Worm (Caenorhabditis elegans): ENCODE results near the gene egrh-3.
A peak's percentile ranks its signal among the peaks of the same experiment; 100 is the strongest.

Gene egrh-3

DNA sequence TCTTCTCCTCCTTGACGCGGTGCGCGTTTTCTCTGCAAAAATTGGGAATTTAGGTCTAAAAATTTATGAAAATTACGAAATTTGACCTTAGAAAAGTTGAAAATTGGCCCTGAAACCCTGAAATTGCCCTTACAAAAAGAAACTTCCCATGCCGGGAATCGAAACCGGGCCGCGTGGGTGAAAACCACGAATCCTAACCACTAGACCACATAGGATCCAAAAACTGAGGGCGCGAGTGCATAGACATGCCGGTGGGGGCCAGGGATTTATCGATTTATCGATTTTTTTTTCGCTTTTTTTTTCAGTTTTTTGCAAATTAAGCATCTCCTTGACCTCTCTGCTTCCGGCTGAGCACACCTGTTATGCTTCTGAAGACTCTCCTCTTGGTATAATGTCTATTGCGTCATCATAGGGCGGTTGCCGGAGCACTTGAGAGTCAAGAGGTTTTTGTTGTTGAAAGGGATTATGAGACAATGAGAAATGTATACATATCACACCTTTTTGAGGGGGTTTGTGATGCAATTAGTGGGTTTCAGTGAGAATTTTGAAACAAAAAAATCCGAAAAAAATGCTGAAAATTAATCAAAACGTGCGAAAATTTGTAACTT is 48.8 kb downstream of the egrh-3 start:
- TF ChIP-seq elt-3 (tag; optimal IDR thresholded peaks at IDR 0.05) (no peak), unc-62 (GFP tag; optimal IDR thresholded peaks at IDR 0.05) (no peak), blmp-1 (tag; optimal IDR thresholded peaks at IDR 0.05) (no peak), lsy-2 (tag; optimal IDR thresholded peaks at IDR 0.05) (no peak), cnd-1 (tag; optimal IDR thresholded peaks at IDR 0.05) (peak; percentile 11), mab-5 (tag; optimal IDR thresholded peaks at IDR 0.05) (no peak), zip-8 (tag; optimal IDR thresholded peaks at IDR 0.05) (peak; percentile 90), ces-1 (GFP tag; optimal IDR thresholded peaks at IDR 0.05) (no peak), ztf-11 (tag; optimal IDR thresholded peaks at IDR 0.05) (no peak), elt-1 (tag; optimal IDR thresholded peaks at IDR 0.05; ENCODE audit: borderline replicate concordance, insufficient read depth) (no peak), ceh-39 (tag; optimal IDR thresholded peaks at IDR 0.05) (no peak), bed-3 (GFP tag; optimal IDR thresholded peaks at IDR 0.05) (peak; percentile 50), mep-1 (tag; optimal IDR thresholded peaks at IDR 0.05) (no peak), tbx-8 (GFP tag; optimal IDR thresholded peaks at IDR 0.05) (peak; percentile 7), lin-32 (GFP tag; optimal IDR thresholded peaks at IDR 0.05) (peak; percentile 19), nhr-2 (tag; optimal IDR thresholded peaks at IDR 0.05) (peak; percentile 90), nhr-237 (tag; optimal IDR thresholded peaks at IDR 0.05) (no peak), sem-2 (GFP tag; optimal IDR thresholded peaks at IDR 0.05) (peak; percentile 58), hlh-1 (tag; optimal IDR thresholded peaks at IDR 0.05) (no peak), snpc-4 (tag; optimal IDR thresholded peaks at IDR 0.05) (no peak), drap-1 (GFP tag; optimal IDR thresholded peaks at IDR 0.05) (peak; percentile 25), unc-120 (tag; optimal IDR thresholded peaks at IDR 0.05; ENCODE audit: poor library complexity, severe bottlenecking) (peak; percentile 49), pha-4 (tag; optimal IDR thresholded peaks at IDR 0.05) (no peak), unc-39 (tag; optimal IDR thresholded peaks at IDR 0.05) (no peak), nhr-76 (tag; optimal IDR thresholded peaks at IDR 0.05) (no peak), nhr-12 (tag; optimal IDR thresholded peaks at IDR 0.05) (no peak), flh-1 (GFP tag; optimal IDR thresholded peaks at IDR 0.05) (peak; percentile 13), nhr-28 (tag; optimal IDR thresholded peaks at IDR 0.05) (no peak), lin-13 (tag; optimal IDR thresholded peaks at IDR 0.05) (no peak), sptf-1 (tag; optimal IDR thresholded peaks at IDR 0.05) (peak; percentile 83), ceh-83 (GFP tag; optimal IDR thresholded peaks at IDR 0.05) (peak; percentile 72), M03D4.4 (tag; optimal IDR thresholded peaks at IDR 0.05) (peak; percentile 52), mls-2 (tag; optimal IDR thresholded peaks at IDR 0.05) (peak; percentile 59), ceh-43 (GFP tag; optimal IDR thresholded peaks at IDR 0.05) (no peak), ham-2 (GFP tag; optimal IDR thresholded peaks at IDR 0.05) (peak; percentile 35)

DNA sequence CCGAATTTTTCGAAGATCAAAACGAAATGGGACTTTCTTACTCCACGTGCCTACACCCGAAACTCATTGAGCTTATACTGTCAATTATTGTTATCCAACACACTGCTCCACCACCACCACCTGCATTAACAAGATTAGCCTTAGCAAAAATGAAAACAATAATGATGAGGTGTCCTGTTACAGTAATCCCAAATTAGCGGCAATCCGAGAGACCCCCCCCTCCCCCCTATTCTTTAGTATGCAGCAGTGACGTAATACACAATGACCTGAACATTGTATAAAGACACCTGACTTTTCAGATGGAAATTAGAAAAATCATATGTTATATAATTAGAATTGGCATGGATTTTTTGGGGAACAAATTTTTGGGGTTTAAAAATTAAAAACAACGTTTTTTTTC is 53.6 kb downstream of the egrh-3 start:
- TF ChIP-seq mls-2 (tag; optimal IDR thresholded peaks at IDR 0.05) (no peak), hlh-1 (tag; optimal IDR thresholded peaks at IDR 0.05) (no peak), nhr-12 (tag; optimal IDR thresholded peaks at IDR 0.05) (no peak), drap-1 (GFP tag; optimal IDR thresholded peaks at IDR 0.05) (no peak), tbx-8 (GFP tag; optimal IDR thresholded peaks at IDR 0.05) (no peak), ceh-39 (tag; optimal IDR thresholded peaks at IDR 0.05) (no peak), ceh-83 (GFP tag; optimal IDR thresholded peaks at IDR 0.05) (no peak), lsy-2 (tag; optimal IDR thresholded peaks at IDR 0.05) (peak; percentile 60), elt-3 (tag; optimal IDR thresholded peaks at IDR 0.05) (no peak), blmp-1 (tag; optimal IDR thresholded peaks at IDR 0.05) (no peak), zip-8 (tag; optimal IDR thresholded peaks at IDR 0.05) (peak; percentile 34), sem-2 (GFP tag; optimal IDR thresholded peaks at IDR 0.05) (no peak), mep-1 (tag; optimal IDR thresholded peaks at IDR 0.05) (no peak), nhr-2 (tag; optimal IDR thresholded peaks at IDR 0.05) (peak; percentile 53), elt-1 (tag; optimal IDR thresholded peaks at IDR 0.05; ENCODE audit: borderline replicate concordance, insufficient read depth) (no peak), ces-1 (GFP tag; optimal IDR thresholded peaks at IDR 0.05) (no peak), cnd-1 (tag; optimal IDR thresholded peaks at IDR 0.05) (no peak), flh-1 (GFP tag; optimal IDR thresholded peaks at IDR 0.05) (no peak), bed-3 (GFP tag; optimal IDR thresholded peaks at IDR 0.05) (no peak), ztf-11 (tag; optimal IDR thresholded peaks at IDR 0.05) (no peak), mab-5 (tag; optimal IDR thresholded peaks at IDR 0.05) (no peak)

DNA sequence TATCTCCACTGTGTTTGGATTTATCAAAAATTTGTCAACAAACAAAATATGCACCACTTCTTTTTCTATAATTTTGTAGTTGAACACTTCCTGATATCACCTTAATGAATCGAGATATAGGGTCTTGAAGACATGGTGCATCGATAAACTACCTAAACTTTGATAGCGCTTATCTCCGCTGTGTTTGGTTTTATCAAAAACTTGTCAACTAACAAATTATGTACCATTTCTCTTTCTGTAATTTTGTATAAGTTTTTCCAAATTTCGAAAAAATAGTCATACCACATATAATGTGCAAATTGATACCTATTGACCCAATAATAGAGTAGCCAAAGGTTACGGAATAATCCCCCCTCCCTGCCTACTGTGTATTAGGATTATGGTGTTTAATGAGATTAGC is 58.4 kb downstream of the egrh-3 start:
- TF ChIP-seq nhr-2 (tag; optimal IDR thresholded peaks at IDR 0.05), result peak; percentile 30
- no peak for TF ChIP-seq ztf-11 (tag; optimal IDR thresholded peaks at IDR 0.05)

Data from whole organism, mixed stage, embryonic.